Worm (Caenorhabditis elegans): Measurements from ENCODE around the gene srw-6.

DNA sequence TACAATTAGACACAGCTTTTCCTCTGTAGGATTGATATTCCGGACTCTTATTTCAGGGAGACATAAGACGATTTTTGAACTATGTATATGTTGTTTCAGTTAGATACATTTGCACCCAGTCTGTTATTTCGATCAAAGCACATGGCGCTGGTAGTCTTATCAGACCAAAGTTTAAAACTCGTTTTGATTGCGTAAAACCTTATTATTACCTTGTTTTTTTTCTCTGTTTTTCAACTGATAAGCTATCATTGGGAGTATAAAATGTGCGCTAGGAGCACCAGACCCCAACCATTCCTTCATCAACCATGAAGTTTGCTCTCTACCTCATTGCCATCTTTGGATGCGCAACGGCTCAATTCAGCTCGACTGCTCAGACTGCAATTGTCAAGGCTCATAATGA lies 3.9 kb downstream of the srw-6 start, which contains the start of gene scl-12:
- TF ChIP-seq daf-19 (GFP tag; conservative IDR thresholded peaks at IDR 0.05), result no peak
- TF ChIP-seq ama-1 (optimal IDR thresholded peaks at IDR 0.05), result no peak
- no peak for TF ChIP-seq cey-2 (tag; optimal IDR thresholded peaks at IDR 0.05; ENCODE audit: borderline replicate concordance, insufficient read depth)
- TF ChIP-seq mxl-2 (GFP tag; conservative IDR thresholded peaks at IDR 0.05), result no peak
- TF ChIP-seq lin-13 (GFP tag; optimal IDR thresholded peaks at IDR 0.05), result no peak
